Worm (Caenorhabditis elegans) whole organism, young adult: Measurements from ENCODE around the gene str-182.

Source experiments
- F22D6.2 ChIP-seq: sonication (generic microtip); optimal IDR thresholded peaks from 2 replicates; lab custom pipeline; 2016; ENCODE audit warnings: mild to moderate bottlenecking, missing genetic modification characterization, missing compliant biosample characterization
- F49E8.2 ChIP-seq: sonication (generic microtip); optimal IDR thresholded peaks from 3 replicates; lab custom pipeline; 2017; ENCODE audit warnings: missing genetic modification characterization, mild to moderate bottlenecking, missing compliant biosample characterization, antibody characterized with exemption, moderate library complexity; ENCODE audit not compliant: insufficient read depth
- Y56A3A.18 ChIP-seq: fragments of 200-800 bp; sonication (Bioruptor generic); IDR thresholded peaks from 2 replicates; pipeline ENCODE4 v1.3.6; 2022; ENCODE audit warnings: missing genetic modification reagents, missing genetic modification characterization, missing compliant biosample characterization
- cebp-1 ChIP-seq, 2 experiments: fragments of 200-800 bp in 1 of 2; sonication (Bioruptor generic) in 1 of 2; sonication (generic microtip) in 1 of 2; IDR thresholded peaks in 1 of 2; optimal IDR thresholded peaks in 1 of 2; 2 replicates each; pipeline versions ENCODE4 v1.3.6 to Lab custom; 2017 to 2022; ENCODE audit warnings: missing compliant biosample characterization in 2 of 2, missing genetic modification characterization in 2 of 2, mild to moderate bottlenecking in 1 of 2, missing genetic modification reagents in 1 of 2, moderate library complexity in 1 of 2
- ceh-100 ChIP-seq: fragments of 200-800 bp; sonication (Bioruptor generic); IDR thresholded peaks from 2 replicates; pipeline ENCODE4 v1.3.6; 2022; ENCODE audit warnings: missing genetic modification reagents, missing genetic modification characterization, missing compliant biosample characterization
- lag-1 ChIP-seq: fragments of 200-800 bp; sonication (Bioruptor generic); IDR thresholded peaks from 2 replicates; pipeline ENCODE4 v1.3.6; 2022; ENCODE audit warnings: missing genetic modification reagents, missing genetic modification characterization, missing compliant biosample characterization
- nfyb-1 ChIP-seq: fragments of 200-800 bp; sonication (Bioruptor generic); IDR thresholded peaks from 2 replicates; pipeline ENCODE4 v1.3.6; 2022; ENCODE audit warnings: missing genetic modification reagents, missing genetic modification characterization, missing compliant biosample characterization
- snpc-1.1 ChIP-seq: sonication (generic microtip); optimal IDR thresholded peaks from 2 replicates; lab custom pipeline; 2017; ENCODE audit warnings: missing genetic modification characterization, mild to moderate bottlenecking, missing compliant biosample characterization, antibody characterized with exemption, moderate library complexity, missing genotype, missing genetic modification reagents; ENCODE audit not compliant: insufficient read depth
- tbp1 ChIP-seq: fragments of 200-800 bp; sonication (Bioruptor generic); optimal IDR thresholded peaks from 2 replicates; lab custom pipeline; 2018; ENCODE audit warnings: mild to moderate bottlenecking, missing genetic modification characterization, missing compliant biosample characterization
- tbx-9 ChIP-seq: sonication (generic microtip); optimal IDR thresholded peaks from 2 replicates; lab custom pipeline; 2016; ENCODE audit warnings: borderline replicate concordance, missing genetic modification characterization, inconsistent platforms, missing compliant biosample characterization
- unc-62 ChIP-seq: fragments of 150-350 bp; optimal IDR thresholded peaks from 2 replicates; lab custom pipeline; 2014; ENCODE audit warnings: missing biosample characterization, missing genetic modification reagents, missing genetic modification characterization

- TF ChIP-seq unc-62 (no peak), nfyb-1 (no peak), cebp-1 (GFP tag; IDR thresholded peaks at IDR 0.05; lab: Robert Waterston, UW) (no peak), cebp-1 (tag; optimal IDR thresholded peaks at IDR 0.05; lab: Kevin White, UChicago) (no peak), F22D6.2 (no peak), Y56A3A.18 (GFP tag; lab: Robert Waterston, UW) (no peak), ceh-100 (GFP tag; lab: Robert Waterston, UW) (no peak), tbx-9 (tag; lab: Kevin White, UChicago) (no peak), snpc-1.1 (tag; lab: Kevin White, UChicago) (no peak), lag-1 (GFP tag; lab: Robert Waterston, UW) (no peak), F49E8.2 (tag; lab: Kevin White, UChicago) (no peak), tbp1 (GFP tag; lab: Kevin White, UChicago) (no peak)
Observed at ce11 chrV:10270214-10270613, 37.0 kb upstream of the str-182 start, which contains the start of gene ric-4.
